Worm (Caenorhabditis elegans) whole organism, L3 larva: ENCODE data around the gene F14H3.4.

Experiments
- ceh-9 ChIP-seq: sonication (generic microtip); optimal IDR thresholded peaks from 2 replicates; lab custom pipeline; 2018; ENCODE audit warnings: missing biosample characterization, missing genetic modification characterization
- daf-12 ChIP-seq: fragments of 150-350 bp; optimal IDR thresholded peaks from 2 replicates; lab custom pipeline; 2014; ENCODE audit warnings: missing biosample characterization, missing genetic modification reagents, missing genetic modification characterization
- nhr-11 ChIP-seq: fragments of 150-350 bp; optimal IDR thresholded peaks from 2 replicates; lab custom pipeline; 2014; ENCODE audit warnings: missing biosample characterization, missing genetic modification characterization

DNA sequence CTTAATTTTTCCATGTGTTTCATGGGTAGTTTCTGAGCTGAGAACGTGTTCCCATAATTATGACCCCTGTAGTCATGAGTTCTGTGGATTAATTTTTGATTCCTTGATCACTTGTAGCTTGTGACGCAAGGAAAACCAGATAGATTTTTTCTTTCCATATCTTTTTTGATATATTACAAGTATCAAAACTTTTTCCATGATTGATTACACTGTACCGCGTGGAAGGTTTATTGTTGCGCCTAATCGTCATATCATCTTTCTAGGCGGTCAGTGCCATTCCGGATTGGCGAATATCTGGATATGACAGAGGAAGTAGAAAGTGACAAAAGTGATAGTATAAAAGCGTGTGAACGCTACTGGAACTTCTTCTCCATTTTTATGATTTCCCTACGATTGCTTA is 8.3 kb downstream of the F14H3.4 start, which contains the start of gene ZK285.2:
- TF ChIP-seq ceh-9 (tag; lab: Kevin White, UChicago) (no peak), nhr-11 (tag; lab: Kevin White, UChicago) (no peak), daf-12 (tag; lab: Kevin White, UChicago) (no peak)
